Worm (Caenorhabditis elegans) whole organism, mixed stage, embryonic: ENCODE results near the gene rsa-2.

Experiments
- bed-3 ChIP-seq: fragments of 200-800 bp; sonication (Bioruptor generic); optimal IDR thresholded peaks from 3 replicates; lab custom pipeline; 2018; ENCODE audit warnings: mild to moderate bottlenecking, missing genetic modification characterization, moderate library complexity, missing compliant biosample characterization
- ceh-43 ChIP-seq: fragments of 200-800 bp; sonication (Bioruptor generic); optimal IDR thresholded peaks from 2 replicates; lab custom pipeline; 2018; ENCODE audit warnings: mild to moderate bottlenecking, missing genetic modification characterization, moderate library complexity, missing compliant biosample characterization
- ceh-83 ChIP-seq: fragments of 200-800 bp; sonication (Bioruptor generic); optimal IDR thresholded peaks from 2 replicates; lab custom pipeline; 2018; ENCODE audit warnings: mild to moderate bottlenecking, missing genetic modification characterization, missing compliant biosample characterization
- lin-13 ChIP-seq: fragments of 150-350 bp; optimal IDR thresholded peaks from 2 replicates; lab custom pipeline; 2014; ENCODE audit warnings: missing biosample characterization, missing genetic modification characterization
- lsy-2 ChIP-seq: fragments of 150-350 bp; optimal IDR thresholded peaks from 2 replicates; lab custom pipeline; 2014; ENCODE audit warnings: missing biosample characterization, missing genetic modification characterization
- mab-5 ChIP-seq: fragments of 150-350 bp; optimal IDR thresholded peaks from 2 replicates; lab custom pipeline; 2014; ENCODE audit warnings: missing biosample characterization, missing genetic modification characterization
- nhr-237 ChIP-seq: fragments of 150-350 bp; optimal IDR thresholded peaks from 2 replicates; lab custom pipeline; 2014; ENCODE audit warnings: missing biosample characterization, missing genetic modification characterization
- sem-2 ChIP-seq: fragments of 200-800 bp; sonication (Bioruptor generic); optimal IDR thresholded peaks from 2 replicates; lab custom pipeline; 2018; ENCODE audit warnings: mild to moderate bottlenecking, missing genetic modification characterization, missing compliant biosample characterization
- snpc-4 ChIP-seq: fragments of 150-350 bp; optimal IDR thresholded peaks from 2 replicates; lab custom pipeline; 2014; ENCODE audit warnings: missing biosample characterization, missing genetic modification characterization
- sptf-1 ChIP-seq: sonication (generic microtip); optimal IDR thresholded peaks from 2 replicates; lab custom pipeline; 2017; ENCODE audit warnings: mild to moderate bottlenecking, missing genetic modification characterization, moderate library complexity, missing compliant biosample characterization
- tbx-8 ChIP-seq: fragments of 200-800 bp; sonication (Bioruptor generic); optimal IDR thresholded peaks from 2 replicates; lab custom pipeline; 2018; ENCODE audit warnings: mild to moderate bottlenecking, missing genetic modification characterization, moderate library complexity, missing compliant biosample characterization
- ztf-11 ChIP-seq: fragments of 150-350 bp; optimal IDR thresholded peaks from 2 replicates; lab custom pipeline; 2014; ENCODE audit warnings: missing biosample characterization, missing genetic modification characterization

ce11 chrIII:11077404-11077803 lies 14.1 kb downstream of the rsa-2 start, which contains the start of gene str-246:
- no peak for TF ChIP-seq bed-3 (GFP tag; lab: Kevin White, UChicago)
- TF ChIP-seq lsy-2 = no peak
- no peak for TF ChIP-seq ztf-11 (tag; lab: Kevin White, UChicago)
- no peak for TF ChIP-seq mab-5 (tag; lab: Kevin White, UChicago)
- TF ChIP-seq lin-13 (tag; lab: Kevin White, UChicago) = no peak
- no peak for TF ChIP-seq ceh-43 (GFP tag; lab: Kevin White, UChicago)
- no peak for TF ChIP-seq nhr-237
- TF ChIP-seq tbx-8 (GFP tag; lab: Kevin White, UChicago) = no peak
- TF ChIP-seq ceh-83 (GFP tag; lab: Kevin White, UChicago) = no peak
- no peak for TF ChIP-seq sptf-1
- no peak for TF ChIP-seq sem-2 (GFP tag; lab: Kevin White, UChicago)
- no peak for TF ChIP-seq snpc-4 (tag; lab: Kevin White, UChicago)
